Fruit fly (Drosophila melanogaster) whole organism, pupa: Measurements from ENCODE around the gene RecQ5.

Experiments used
- CG10348 ChIP-seq: fragments of 200-800 bp; sonication (Bioruptor generic); IDR thresholded peaks from 2 replicates; pipeline ENCODE4 v1.3.6; 2022; ENCODE audit warnings: missing biosample characterization, missing genetic modification characterization
- CG12605 ChIP-seq: fragments of 200-800 bp; sonication (Bioruptor generic); IDR thresholded peaks from 2 replicates; pipeline ENCODE4 v1.3.6; 2022; ENCODE audit warnings: missing biosample characterization, missing genetic modification characterization
- CG13204 ChIP-seq: fragments of 200-800 bp; sonication (Bioruptor generic); optimal IDR thresholded peaks from 2 replicates; lab custom pipeline; 2018; ENCODE audit warnings: missing biosample characterization, mild to moderate bottlenecking, missing genetic modification characterization, moderate library complexity
- CG14655 ChIP-seq: fragments of 200-800 bp; sonication (Bioruptor generic); optimal IDR thresholded peaks from 3 replicates; lab custom pipeline; 2017; ENCODE audit warnings: mild to moderate bottlenecking, missing biosample characterization, missing genetic modification reagents, missing genetic modification characterization
- CG15710 ChIP-seq: fragments of 200-800 bp; sonication (Bioruptor generic); optimal IDR thresholded peaks from 2 replicates; lab custom pipeline; 2018; ENCODE audit warnings: missing biosample characterization, mild to moderate bottlenecking, missing genetic modification characterization, moderate library complexity
- CG17806 ChIP-seq: fragments of 200-800 bp; sonication (Bioruptor generic); optimal IDR thresholded peaks from 2 replicates; lab custom pipeline; 2018; ENCODE audit warnings: missing biosample characterization, mild to moderate bottlenecking, missing genetic modification characterization, moderate library complexity
- CG32121 ChIP-seq: fragments of 200-800 bp; sonication (Bioruptor generic); IDR thresholded peaks from 2 replicates; pipeline ENCODE4 v1.3.6; 2022; ENCODE audit warnings: missing biosample characterization, missing genetic modification characterization
- CG34367 ChIP-seq: fragments of 200-800 bp; sonication (Bioruptor generic); optimal IDR thresholded peaks from 2 replicates; lab custom pipeline; 2018; ENCODE audit warnings: missing biosample characterization, mild to moderate bottlenecking, missing genetic modification characterization
- CG4496 ChIP-seq: fragments of 200-800 bp; sonication (Bioruptor generic); IDR thresholded peaks from 3 replicates; pipeline ENCODE4 v1.3.6; 2022; ENCODE audit warnings: missing biosample characterization, missing genetic modification characterization
- CG8159 ChIP-seq: fragments of 200-800 bp; sonication (Bioruptor generic); optimal IDR thresholded peaks from 3 replicates; lab custom pipeline; 2018; ENCODE audit warnings: missing biosample characterization, mild to moderate bottlenecking, missing genetic modification characterization, moderate library complexity
- CG8301 ChIP-seq: fragments of 200-800 bp; sonication (Bioruptor generic); optimal IDR thresholded peaks from 2 replicates; lab custom pipeline; 2018; ENCODE audit warnings: missing biosample characterization, mild to moderate bottlenecking, missing genetic modification characterization
- CG9948 ChIP-seq: fragments of 200-800 bp; sonication (Bioruptor generic); optimal IDR thresholded peaks from 2 replicates; lab custom pipeline; 2018; ENCODE audit warnings: missing biosample characterization, mild to moderate bottlenecking, missing genetic modification characterization, moderate library complexity
- D1 ChIP-seq: fragments of 200-800 bp; sonication (Bioruptor generic); optimal IDR thresholded peaks from 2 replicates; lab custom pipeline; 2018; ENCODE audit warnings: missing biosample characterization, mild to moderate bottlenecking, missing genetic modification characterization, moderate library complexity
- EcR ChIP-seq: fragments of 200-800 bp; sonication (Bioruptor generic); optimal IDR thresholded peaks from 3 replicates; lab custom pipeline; 2019; ENCODE audit warnings: missing biosample characterization, missing genetic modification characterization, mild to moderate bottlenecking, moderate library complexity, missing genetic modification reagents
- Ets98B ChIP-seq: fragments of 200-800 bp; sonication (Bioruptor generic); IDR thresholded peaks from 2 replicates; pipeline ENCODE4 v1.3.6; 2022; ENCODE audit warnings: missing biosample characterization, missing genetic modification characterization
- Pif1A ChIP-seq: fragments of 200-800 bp; sonication (Bioruptor generic); optimal IDR thresholded peaks from 3 replicates; lab custom pipeline; 2016; ENCODE audit warnings: missing biosample characterization, missing genetic modification characterization
- Pif1B ChIP-seq: fragments of 200-800 bp; sonication (Bioruptor generic); optimal IDR thresholded peaks from 3 replicates; lab custom pipeline; 2016; ENCODE audit warnings: missing biosample characterization, missing genetic modification characterization
- Snoo ChIP-seq: fragments of 200-800 bp; sonication (Bioruptor generic); optimal IDR thresholded peaks from 3 replicates; lab custom pipeline; 2017; ENCODE audit warnings: missing biosample characterization, mild to moderate bottlenecking, missing genetic modification characterization, inconsistent platforms
- fd96Ca ChIP-seq: fragments of 200-800 bp; sonication (Bioruptor generic); IDR thresholded peaks from 3 replicates; pipeline ENCODE4 v1.3.6; 2022; ENCODE audit warnings: missing biosample characterization, missing genetic modification characterization
- gl ChIP-seq: fragments of 200-800 bp; sonication (Bioruptor generic); optimal IDR thresholded peaks from 2 replicates; lab custom pipeline; 2018; ENCODE audit warnings: missing biosample characterization, mild to moderate bottlenecking, missing genetic modification characterization
- rn ChIP-seq: fragments of 200-800 bp; sonication (Bioruptor generic); IDR thresholded peaks from 2 replicates; pipeline ENCODE4 v1.3.6; 2022; ENCODE audit warnings: missing biosample characterization, missing genetic modification characterization

RecQ5 gene

dm6 chr3L:14672387-14673110 is 40.7 kb upstream of the RecQ5 start, which contains the start of the genes CG43121 and ome:
TSS of gene CG43121 (minus strand) at chr3L:14672437.
TSS of gene ome (plus strand) at chr3L:14672839.
- no peak for TF ChIP-seq D1
- TF ChIP-seq CG8301 (tag; lab: Kevin White, UChicago): peak; percentile 39
- TF ChIP-seq CG10348 (GFP tag; lab: Robert Waterston, UW): no peak
- TF ChIP-seq CG12605: 0 out of 2 replicates have a peak, but pooled peaks have one; percentile 22
- no peak; the same call in none of the 3 replicates for TF ChIP-seq fd96Ca (GFP tag; lab: Robert Waterston, UW)
- TF ChIP-seq gl: peak; percentile 4
- peak; percentile 51 for TF ChIP-seq CG13204 (GFP tag; lab: Kevin White, UChicago)
- no peak for TF ChIP-seq CG17806 (tag; lab: Kevin White, UChicago)
- TF ChIP-seq CG15710 (tag; lab: Kevin White, UChicago): no peak
- peak; percentile 50 for TF ChIP-seq Pif1A (GFP tag; lab: Kevin White, UChicago)
- peak; percentile 16 for TF ChIP-seq Snoo
- no peak for TF ChIP-seq CG34367
- peak; percentile 5 for TF ChIP-seq Pif1B
- TF ChIP-seq CG4496 (GFP tag; lab: Robert Waterston, UW): peak; percentile 59; the same call in 2 of the 3 replicates
- no peak for TF ChIP-seq CG9948 (tag; lab: Kevin White, UChicago)
- TF ChIP-seq CG32121 (GFP tag; lab: Robert Waterston, UW): peak; percentile 44
- TF ChIP-seq CG14655: peak; percentile 42
- TF ChIP-seq CG8159 (tag; lab: Kevin White, UChicago): no peak
- no peak for TF ChIP-seq EcR (GFP tag; lab: Kevin White, UChicago)
- TF ChIP-seq Ets98B (GFP tag; lab: Robert Waterston, UW): peak; percentile 46; the same call in 1 of the 2 replicates
- no peak for TF ChIP-seq rn

DNA sequence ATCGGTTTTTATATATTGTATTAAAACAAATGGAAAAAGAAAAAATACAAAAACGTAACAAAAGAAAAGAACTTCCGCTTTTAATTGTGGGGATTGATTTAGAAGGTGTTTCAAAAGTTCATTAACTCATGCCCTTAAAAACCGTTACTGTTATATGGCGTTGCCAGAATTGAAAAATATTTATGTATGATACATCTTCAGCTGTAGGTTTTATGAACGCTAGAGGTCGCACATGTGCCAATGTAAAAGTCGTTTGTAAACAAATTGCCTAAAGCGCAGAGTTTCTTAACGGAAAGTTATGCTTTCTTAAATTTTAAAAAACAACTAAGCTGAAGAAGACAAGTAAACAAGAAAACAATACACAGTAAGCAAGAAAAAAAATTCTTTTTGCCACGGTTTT is 39.7 kb upstream of the RecQ5 start:
- TF ChIP-seq D1 (peak; percentile 29), CG8301 (tag; lab: Kevin White, UChicago) (no peak), EcR (GFP tag; lab: Kevin White, UChicago) (peak; percentile 92), Snoo (no peak), fd96Ca (GFP tag; lab: Robert Waterston, UW) (no peak), Pif1B (no peak), CG12605 (no peak), CG9948 (tag; lab: Kevin White, UChicago) (no peak), CG34367 (no peak), CG32121 (GFP tag; lab: Robert Waterston, UW) (no peak), gl (no peak)
- TF ChIP-seq, all 21 proteins: peak for 2

DNA sequence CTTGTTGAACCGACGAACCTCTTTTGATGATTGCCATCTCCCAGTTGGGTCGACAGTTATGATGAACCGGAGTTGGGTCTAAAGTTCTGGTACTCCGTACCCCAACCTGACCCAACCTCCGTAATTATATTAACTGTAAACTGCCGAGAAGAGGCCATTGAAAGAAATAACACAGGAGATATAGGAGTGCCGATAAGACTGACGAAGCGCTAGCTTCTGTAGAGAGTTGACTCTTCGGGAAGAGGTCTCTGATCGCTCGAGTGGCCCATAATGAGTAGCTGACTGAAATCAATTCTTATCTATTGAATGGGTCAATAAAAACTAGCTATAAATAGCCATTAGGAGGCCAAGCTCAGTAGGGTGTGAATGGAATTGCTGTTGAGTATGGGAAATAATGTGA is 36.8 kb upstream of the RecQ5 start:
- TF ChIP-seq CG14655: no peak
- TF ChIP-seq EcR (GFP tag; lab: Kevin White, UChicago): peak; percentile 43

DNA sequence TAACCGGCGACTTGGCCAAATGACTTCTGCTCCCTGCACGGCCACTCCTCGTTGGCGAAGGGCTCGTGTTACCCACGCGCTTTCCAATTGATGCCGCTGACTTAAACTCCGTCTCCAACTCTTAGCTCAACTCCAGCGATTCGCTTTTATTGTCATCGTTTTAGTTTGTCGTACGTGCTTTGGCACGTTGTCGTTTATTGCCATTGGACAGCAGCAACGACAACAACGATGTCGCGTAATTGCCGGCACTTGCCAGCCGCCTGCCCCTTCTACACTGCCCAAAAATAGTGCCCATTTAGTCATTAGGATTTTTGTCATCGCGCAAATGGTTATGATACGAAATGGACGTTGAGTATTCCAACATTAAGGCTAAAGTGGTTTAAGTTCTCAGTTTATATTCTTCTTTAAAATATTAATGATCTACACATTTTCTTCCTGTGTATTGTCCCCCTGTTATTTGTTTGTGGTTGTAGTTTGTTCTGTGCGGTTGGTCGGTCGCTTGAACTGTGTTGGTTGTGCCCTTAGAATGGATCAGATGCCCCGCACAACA is 34.0 kb upstream of the RecQ5 start:
- TF ChIP-seq CG34367 (peak; percentile 87), CG10348 (GFP tag; lab: Robert Waterston, UW) (no peak), Ets98B (GFP tag; lab: Robert Waterston, UW) (peak; percentile 84), CG8159 (tag; lab: Kevin White, UChicago) (peak; percentile 88), CG32121 (GFP tag; lab: Robert Waterston, UW) (peak; percentile 66; the same call in 1 of the 2 replicates), CG12605 (peak; percentile 79), CG4496 (GFP tag; lab: Robert Waterston, UW) (peak; percentile 92), Snoo (peak; percentile 73), CG14655 (peak; percentile 88), rn (peak; percentile 72), CG15710 (tag; lab: Kevin White, UChicago) (peak; percentile 89), CG8301 (tag; lab: Kevin White, UChicago) (peak; percentile 85), CG9948 (tag; lab: Kevin White, UChicago) (peak; percentile 79), EcR (GFP tag; lab: Kevin White, UChicago) (peak; percentile 30), CG17806 (tag; lab: Kevin White, UChicago) (peak; percentile 91), gl (peak; percentile 64), Pif1A (GFP tag; lab: Kevin White, UChicago) (peak; percentile 94), fd96Ca (GFP tag; lab: Robert Waterston, UW) (peak; percentile 90), Pif1B (peak; percentile 89), D1 (peak; percentile 55), CG13204 (GFP tag; lab: Kevin White, UChicago) (peak; percentile 81)
- TF ChIP-seq, all 21 proteins: peak for 20

DNA sequence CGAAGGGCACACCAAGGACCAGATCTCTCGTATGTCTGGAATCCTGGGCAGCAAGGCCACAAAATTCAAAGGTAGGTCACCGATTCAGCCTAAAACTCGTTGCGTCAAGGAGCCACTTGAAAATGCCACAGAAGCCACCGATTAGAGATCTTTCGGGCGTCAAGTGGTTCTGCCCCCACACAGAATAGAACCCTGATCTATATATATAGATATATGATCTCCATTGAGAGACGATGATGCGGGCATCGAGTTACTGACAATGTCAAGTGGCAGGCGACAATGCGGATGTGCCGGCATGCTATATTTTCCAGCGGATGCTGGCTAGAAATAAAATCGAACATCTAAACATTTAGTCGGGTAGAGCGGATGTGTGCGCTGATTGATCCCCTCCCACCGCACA is 32.5 kb upstream of the RecQ5 start:
- no peak for TF ChIP-seq CG15710 (tag; lab: Kevin White, UChicago)
- TF ChIP-seq fd96Ca (GFP tag; lab: Robert Waterston, UW): no peak
- no peak for TF ChIP-seq CG32121 (GFP tag; lab: Robert Waterston, UW)
- TF ChIP-seq CG14655: no peak
- TF ChIP-seq Snoo: no peak
- TF ChIP-seq, all 21 proteins: peak for 0

dm6 chr3L:14663750-14664149 is 31.9 kb upstream of the RecQ5 start:
- TF ChIP-seq CG8301 (tag; lab: Kevin White, UChicago): no peak
- no peak for TF ChIP-seq CG8159 (tag; lab: Kevin White, UChicago)
- no peak for TF ChIP-seq Pif1A (GFP tag; lab: Kevin White, UChicago)
